Worm (Caenorhabditis elegans): ENCODE measurements around the gene nra-4.

DNA sequence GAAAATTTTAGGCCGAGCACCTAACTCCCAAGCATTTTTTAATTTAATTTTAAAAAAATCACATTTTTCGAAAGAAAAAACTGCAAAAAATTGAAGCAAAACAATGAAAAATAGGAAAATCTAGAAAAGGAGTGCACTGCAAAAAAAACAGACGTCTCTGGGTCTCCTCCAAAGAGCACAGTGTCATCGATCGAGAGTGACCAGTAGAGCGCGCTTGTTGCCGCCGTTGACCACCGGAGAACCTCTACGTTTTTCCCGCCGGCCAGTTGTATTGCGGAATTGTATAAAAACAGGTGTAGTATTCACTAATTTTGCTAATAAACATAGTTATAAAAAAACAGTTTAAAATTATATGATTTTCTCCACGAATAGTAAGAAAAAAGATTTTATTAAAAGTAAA is 952 bp upstream of the nra-4 start:
- TF ChIP-seq W03F9.2 (tag; optimal IDR thresholded peaks at IDR 0.05) (no peak), him-1 (tag; optimal IDR thresholded peaks at IDR 0.05) (no peak), dao-5 (tag; optimal IDR thresholded peaks at IDR 0.05) (no peak)

Measured in whole organism, L4/young adult.